Fruit fly (Drosophila melanogaster) whole organism, wandering third instar larva: ENCODE results near the gene CG43165.

Source experiments
- Abd-B ChIP-seq: fragments of >200 bp; optimal IDR thresholded peaks from 2 replicates; lab custom pipeline; 2017; ENCODE audit warnings: missing biosample characterization, missing genetic modification characterization
- CG32264 ChIP-seq: fragments of 200-800 bp; sonication (Bioruptor generic); optimal IDR thresholded peaks from 2 replicates; lab custom pipeline; 2016; ENCODE audit warnings: missing biosample characterization, missing genetic modification characterization
- CG9705 ChIP-seq: fragments of 200-800 bp; sonication (Bioruptor generic); optimal IDR thresholded peaks from 2 replicates; lab custom pipeline; 2018; ENCODE audit warnings: missing biosample characterization, mild to moderate bottlenecking, missing genetic modification characterization
- CrebA ChIP-seq: fragments of 200-800 bp; sonication (Bioruptor generic); optimal IDR thresholded peaks from 2 replicates; lab custom pipeline; 2016; ENCODE audit warnings: missing biosample characterization, mild to moderate bottlenecking, missing genetic modification characterization, borderline replicate concordance
- Dfd ChIP-seq: fragments of >200 bp; optimal IDR thresholded peaks from 2 replicates; lab custom pipeline; 2017; ENCODE audit warnings: missing biosample characterization, missing genetic modification characterization
- Dif ChIP-seq: fragments of 200-275, 200-300 bp; sonication (Bioruptor generic); optimal IDR thresholded peaks from 2 replicates; lab custom pipeline; 2018; ENCODE audit warnings: missing biosample characterization, missing genetic modification characterization; ENCODE audit not compliant: partially characterized antibody
- GATAd ChIP-seq: sonication (Bioruptor generic); optimal IDR thresholded peaks from 2 replicates; lab custom pipeline; 2016; ENCODE audit warnings: missing biosample characterization, missing genetic modification characterization
- Hr83 ChIP-seq: fragments of 200-300 bp; sonication (Bioruptor generic); optimal IDR thresholded peaks from 2 replicates; lab custom pipeline; 2016; ENCODE audit warnings: missing biosample characterization, mild to moderate bottlenecking, missing genetic modification characterization, moderate library complexity; ENCODE audit not compliant: poor library complexity, severe bottlenecking
- Jra ChIP-seq: sonication (Bioruptor generic); optimal IDR thresholded peaks from 2 replicates; lab custom pipeline; 2016; ENCODE audit warnings: missing biosample characterization, missing genetic modification characterization
- Mio ChIP-seq: sonication (Bioruptor generic); optimal IDR thresholded peaks from 2 replicates; lab custom pipeline; 2016; ENCODE audit warnings: missing biosample characterization, missing genetic modification characterization
- Myc ChIP-seq: fragments of >200 bp; optimal IDR thresholded peaks from 2 replicates; lab custom pipeline; 2017
- N ChIP-seq: fragments of >200 bp; optimal IDR thresholded peaks from 2 replicates; lab custom pipeline; 2018; ENCODE audit warnings: missing biosample characterization, missing external identifiers, missing genetic modification characterization
- OdsH ChIP-seq: fragments of 200-800 bp; sonication (Bioruptor generic); optimal IDR thresholded peaks from 2 replicates; lab custom pipeline; 2016; ENCODE audit warnings: missing biosample characterization, mild to moderate bottlenecking, missing genetic modification characterization
- Rel ChIP-seq, 2 experiments: fragments of 200-800 bp; sonication (Bioruptor generic) in 1 of 2; optimal IDR thresholded peaks; 2 replicates in 1 of 2; 3 replicates in 1 of 2; lab custom pipeline; 2016 to 2019; ENCODE audit warnings: mild to moderate bottlenecking in 2 of 2, missing biosample characterization in 2 of 2, missing genetic modification characterization in 2 of 2, moderate library complexity in 1 of 2
- Sp1 ChIP-seq: fragments of 200-800 bp; sonication (Bioruptor generic); optimal IDR thresholded peaks from 3 replicates; lab custom pipeline; 2019; ENCODE audit warnings: missing biosample characterization, mild to moderate bottlenecking, missing genetic modification characterization, moderate library complexity
- Vsx2 ChIP-seq: fragments of 200-300, 225-300 bp; sonication (Bioruptor generic); optimal IDR thresholded peaks from 2 replicates; lab custom pipeline; 2018; ENCODE audit warnings: missing biosample characterization, missing genetic modification characterization; ENCODE audit not compliant: partially characterized antibody
- br ChIP-seq: fragments of 200-800 bp; sonication (Bioruptor generic); optimal IDR thresholded peaks from 2 replicates; lab custom pipeline; 2016; ENCODE audit warnings: missing biosample characterization, missing genetic modification characterization
- brk ChIP-seq: fragments of 200-800 bp; sonication (Bioruptor generic); optimal IDR thresholded peaks from 2 replicates; lab custom pipeline; 2016; ENCODE audit warnings: missing biosample characterization, mild to moderate bottlenecking, missing genetic modification characterization
- dl ChIP-seq, 2 experiments: fragments of 175-275, 200-275 bp in 1 of 2; fragments of 200-275 bp in 1 of 2; sonication (Bioruptor generic); optimal IDR thresholded peaks; lab custom pipeline; 2018; ENCODE audit warnings: mild to moderate bottlenecking in 2 of 2, missing biosample characterization in 2 of 2, missing genetic modification characterization in 2 of 2, moderate library complexity in 2 of 2; ENCODE audit not compliant: partially characterized antibody in 2 of 2, insufficient read depth in 1 of 2
- dmrt93B ChIP-seq: fragments of 200-800 bp; sonication (Bioruptor generic); optimal IDR thresholded peaks from 2 replicates; lab custom pipeline; 2018; ENCODE audit warnings: missing biosample characterization, mild to moderate bottlenecking, missing genetic modification characterization
- dsf ChIP-seq: sonication (Bioruptor generic); optimal IDR thresholded peaks from 2 replicates; lab custom pipeline; 2016; ENCODE audit warnings: missing biosample characterization, missing genetic modification characterization, borderline replicate concordance
- ey ChIP-seq: fragments of 200-800 bp; sonication (Bioruptor generic); optimal IDR thresholded peaks from 2 replicates; lab custom pipeline; 2016; ENCODE audit warnings: missing biosample characterization, missing genetic modification characterization
- fru ChIP-seq: fragments of 200-800 bp; sonication (Bioruptor generic); optimal IDR thresholded peaks from 3 replicates; lab custom pipeline; 2016; ENCODE audit warnings: missing biosample characterization, mild to moderate bottlenecking, missing genetic modification characterization
- h ChIP-seq: fragments of 200-800 bp; sonication (Bioruptor generic); optimal IDR thresholded peaks from 3 replicates; lab custom pipeline; 2016; ENCODE audit warnings: missing biosample characterization, mild to moderate bottlenecking, missing genetic modification characterization
- jim ChIP-seq: fragments of 175-275, 200-325 bp; sonication (Bioruptor generic); optimal IDR thresholded peaks from 2 replicates; lab custom pipeline; 2016; ENCODE audit warnings: missing biosample characterization, mild to moderate bottlenecking, missing genetic modification characterization
- pan ChIP-seq: fragments of >200 bp; optimal IDR thresholded peaks from 2 replicates; lab custom pipeline; 2017
- rgr ChIP-seq: fragments of 200-800 bp; sonication (Bioruptor generic); optimal IDR thresholded peaks from 3 replicates; lab custom pipeline; 2016; ENCODE audit warnings: missing biosample characterization, mild to moderate bottlenecking, missing genetic modification characterization
- sage ChIP-seq: fragments of 200-800 bp; sonication (Bioruptor generic); optimal IDR thresholded peaks from 2 replicates; lab custom pipeline; 2016; ENCODE audit warnings: missing biosample characterization, mild to moderate bottlenecking, missing genetic modification characterization
- tai ChIP-seq: sonication (Bioruptor generic); optimal IDR thresholded peaks from 2 replicates; lab custom pipeline; 2016; ENCODE audit warnings: missing biosample characterization, missing genetic modification characterization
- usp ChIP-seq: fragments of >200 bp; optimal IDR thresholded peaks from 2 replicates; lab custom pipeline; 2017; ENCODE audit warnings: missing biosample characterization, missing genetic modification characterization
- woc ChIP-seq: sonication (Bioruptor generic); optimal IDR thresholded peaks from 2 replicates; lab custom pipeline; 2016; ENCODE audit warnings: missing biosample characterization, mild to moderate bottlenecking, missing genetic modification characterization

Gene CG43165

dm6 chr2L:3682489-3682888 is 12.3 kb downstream of the CG43165 start:
- TF ChIP-seq Vsx2 (GFP tag; lab: Kevin White, UChicago): no peak
- no peak for TF ChIP-seq CG9705
- no peak for TF ChIP-seq Rel (GFP tag; optimal IDR thresholded peaks at IDR 0.05; lab: Kevin White, UChicago)
- TF ChIP-seq Rel (tag; optimal IDR thresholded peaks at IDR 0.05; lab: Kevin White, UChicago): no peak
- no peak for TF ChIP-seq dsf (GFP tag; lab: Kevin White, UChicago)
- no peak for TF ChIP-seq brk (GFP tag; lab: Kevin White, UChicago)
- no peak for TF ChIP-seq usp
- no peak for TF ChIP-seq GATAd (GFP tag; lab: Kevin White, UChicago)
- no peak for TF ChIP-seq rgr (GFP tag; lab: Kevin White, UChicago)
- TF ChIP-seq dmrt93B (GFP tag; lab: Kevin White, UChicago): no peak
- TF ChIP-seq sage (GFP tag; lab: Kevin White, UChicago): no peak
- TF ChIP-seq dl (GFP tag; optimal IDR thresholded peaks at IDR 0.05; lab: Kevin White, UChicago; ENCODE audit: insufficient read depth in 1 of 2, partially characterized antibody in 2 of 2): no peak
- no peak for TF ChIP-seq Dif (GFP tag; lab: Kevin White, UChicago)
- TF ChIP-seq fru: no peak
- no peak for TF ChIP-seq h (GFP tag; lab: Kevin White, UChicago)
- TF ChIP-seq OdsH: no peak
- TF ChIP-seq Sp1: no peak

- no peak for TF ChIP-seq Dfd (GFP tag; lab: Kevin White, UChicago)
- TF ChIP-seq tai: no peak
- no peak for TF ChIP-seq pan (lab: Kevin White, UChicago)
- TF ChIP-seq Dif (GFP tag; lab: Kevin White, UChicago): no peak
Measured at dm6 chr2L:3681338-3681737, 13.5 kb downstream of the CG43165 start.

- TF ChIP-seq rgr (GFP tag; lab: Kevin White, UChicago) (no peak), Dif (GFP tag; lab: Kevin White, UChicago) (no peak), CG9705 (no peak), Hr83 (GFP tag; lab: Kevin White, UChicago) (no peak), woc (GFP tag; lab: Kevin White, UChicago) (no peak), br (GFP tag; lab: Kevin White, UChicago) (no peak), Sp1 (no peak), Myc (no peak), OdsH (no peak), pan (lab: Kevin White, UChicago) (no peak), Jra (GFP tag; lab: Kevin White, UChicago) (no peak), dsf (GFP tag; lab: Kevin White, UChicago) (no peak), Mio (GFP tag; lab: Kevin White, UChicago) (no peak), brk (GFP tag; lab: Kevin White, UChicago) (no peak)
Measured at dm6 chr2L:3675770-3676169, 19.1 kb downstream of the CG43165 start.

- TF ChIP-seq CG32264 (GFP tag; lab: Kevin White, UChicago): no peak
- TF ChIP-seq Hr83 (GFP tag; lab: Kevin White, UChicago): no peak
- TF ChIP-seq usp: no peak
- TF ChIP-seq Dif (GFP tag; lab: Kevin White, UChicago): no peak
- no peak for TF ChIP-seq dsf (GFP tag; lab: Kevin White, UChicago)
- TF ChIP-seq fru: no peak
- no peak for TF ChIP-seq Rel (GFP tag; optimal IDR thresholded peaks at IDR 0.05; lab: Kevin White, UChicago)
- no peak for TF ChIP-seq Rel (tag; optimal IDR thresholded peaks at IDR 0.05; lab: Kevin White, UChicago)
- no peak for TF ChIP-seq tai
- TF ChIP-seq br (GFP tag; lab: Kevin White, UChicago): no peak
- TF ChIP-seq sage (GFP tag; lab: Kevin White, UChicago): no peak
- no peak for TF ChIP-seq jim (GFP tag; lab: Kevin White, UChicago)
- TF ChIP-seq CrebA: no peak
- no peak for TF ChIP-seq Mio (GFP tag; lab: Kevin White, UChicago)
- no peak for TF ChIP-seq pan (lab: Kevin White, UChicago)
- no peak for TF ChIP-seq ey (GFP tag; lab: Kevin White, UChicago)
- TF ChIP-seq OdsH: no peak
- TF ChIP-seq Abd-B (GFP tag; lab: Kevin White, UChicago): no peak
- no peak for TF ChIP-seq GATAd (GFP tag; lab: Kevin White, UChicago)
- no peak for TF ChIP-seq N
- TF ChIP-seq, all 38 proteins: peak for 0
Measured at dm6 chr2L:3670481-3670880, 24.3 kb downstream of the CG43165 start, which contains the start of gene Sfp24Bc. Gene Sfp24Bc, minus strand, starts transcription at chr2L:3670581.
